Worm (Caenorhabditis elegans): ENCODE results near the gene rfip-2.
A peak's percentile ranks its signal among the peaks of the same experiment; 100 is the strongest.

Gene rfip-2

ce11 chrII:760276-760675 is 36.7 kb downstream of the rfip-2 start:
- TF ChIP-seq pqm-1 (tag; optimal IDR thresholded peaks at IDR 0.05) (no peak), nfya-1 (tag; optimal IDR thresholded peaks at IDR 0.05; ENCODE audit: insufficient read depth) (no peak), elt-2 (tag; optimal IDR thresholded peaks at IDR 0.05) (peak; percentile 49)

ce11 chrII:762942-763341 is 39.4 kb downstream of the rfip-2 start:
- TF ChIP-seq skn-1 (tag; optimal IDR thresholded peaks at IDR 0.05) (no peak), ceh-28 (tag; optimal IDR thresholded peaks at IDR 0.05) (no peak), pha-4 (tag; optimal IDR thresholded peaks at IDR 0.05) (peak; percentile 42), fkh-10 (GFP tag; optimal IDR thresholded peaks at IDR 0.05) (no peak), nhr-11 (tag; optimal IDR thresholded peaks at IDR 0.05) (no peak), R02D3.7 (tag; optimal IDR thresholded peaks at IDR 0.05) (no peak), elt-2 (tag; optimal IDR thresholded peaks at IDR 0.05) (peak; percentile 61), lin-15B (tag; optimal IDR thresholded peaks at IDR 0.05) (no peak), tbx-2 (tag; optimal IDR thresholded peaks at IDR 0.05) (no peak), ztf-11 (tag; optimal IDR thresholded peaks at IDR 0.05) (no peak), ceh-9 (tag; optimal IDR thresholded peaks at IDR 0.05) (no peak), fos-1 (tag; optimal IDR thresholded peaks at IDR 0.05) (no peak), daf-12 (tag; optimal IDR thresholded peaks at IDR 0.05) (no peak)

ce11 chrII:764385-764784 is 40.8 kb downstream of the rfip-2 start:
- TF ChIP-seq ceh-9 (tag; optimal IDR thresholded peaks at IDR 0.05) (no peak), nhr-23 (tag; optimal IDR thresholded peaks at IDR 0.05) (no peak), elt-2 (tag; optimal IDR thresholded peaks at IDR 0.05) (peak; percentile 62), sea-2 (GFP tag; optimal IDR thresholded peaks at IDR 0.05) (no peak), zag-1 (tag; optimal IDR thresholded peaks at IDR 0.05) (no peak), skn-1 (tag; optimal IDR thresholded peaks at IDR 0.05) (no peak), pha-4 (tag; optimal IDR thresholded peaks at IDR 0.05) (no peak), elt-1 (tag; optimal IDR thresholded peaks at IDR 0.05) (no peak)

- TF ChIP-seq pha-4 (tag; optimal IDR thresholded peaks at IDR 0.05) = no peak
- no peak for TF ChIP-seq ceh-28 (tag; optimal IDR thresholded peaks at IDR 0.05)
- TF ChIP-seq lin-15B (tag; optimal IDR thresholded peaks at IDR 0.05) = no peak
- no peak for TF ChIP-seq nhr-23 (tag; optimal IDR thresholded peaks at IDR 0.05)
- TF ChIP-seq hmg-11 (tag; optimal IDR thresholded peaks at IDR 0.05) = no peak
- no peak for TF ChIP-seq mml-1 (tag; optimal IDR thresholded peaks at IDR 0.05)
- TF ChIP-seq ZK546.5 (tag; optimal IDR thresholded peaks at IDR 0.05) = no peak
- no peak for TF ChIP-seq skn-1 (tag; optimal IDR thresholded peaks at IDR 0.05)
- TF ChIP-seq nhr-11 (tag; optimal IDR thresholded peaks at IDR 0.05) = no peak
- TF ChIP-seq lsy-12 (tag; optimal IDR thresholded peaks at IDR 0.05) = no peak
- TF ChIP-seq nhr-76 (tag; optimal IDR thresholded peaks at IDR 0.05) = no peak
- TF ChIP-seq nhr-237 (tag; optimal IDR thresholded peaks at IDR 0.05) = no peak
- TF ChIP-seq ceh-82 (tag; optimal IDR thresholded peaks at IDR 0.05) = no peak
- TF ChIP-seq elt-2 (tag; optimal IDR thresholded peaks at IDR 0.05) = no peak
- no peak for TF ChIP-seq pqm-1 (tag; optimal IDR thresholded peaks at IDR 0.05)
Observed at ce11 chrII:765219-765618, 41.6 kb downstream of the rfip-2 start, which contains the start of gene C08G5.7. C08G5.7 (minus strand) TSS chrII:765319.

DNA sequence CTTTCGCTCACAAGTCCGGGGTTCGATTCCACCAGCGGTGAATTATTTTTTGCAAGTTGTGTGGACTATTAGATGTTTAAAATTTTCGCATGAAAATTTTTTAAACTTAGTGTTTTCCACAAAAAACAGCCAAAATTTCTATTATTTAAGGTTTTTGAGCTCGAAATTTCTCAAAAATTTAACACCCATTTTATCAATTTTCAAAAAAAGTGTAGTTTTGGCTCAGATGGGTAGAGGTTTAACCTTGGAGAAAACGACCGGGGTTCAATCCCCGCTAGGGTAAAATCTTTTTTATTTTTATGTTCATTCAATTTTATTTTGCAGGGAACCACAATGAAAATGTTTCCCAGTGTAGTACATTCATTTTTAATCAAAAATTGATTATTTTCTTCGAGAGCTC is 45.7 kb downstream of the rfip-2 start:
- TF ChIP-seq nhr-25 (tag; optimal IDR thresholded peaks at IDR 0.05) (no peak), lin-15B (tag; optimal IDR thresholded peaks at IDR 0.05) (no peak)

- TF ChIP-seq skn-1 (tag; optimal IDR thresholded peaks at IDR 0.05) (no peak), elt-2 (tag; optimal IDR thresholded peaks at IDR 0.05) (no peak), ceh-16 (tag; optimal IDR thresholded peaks at IDR 0.05) (no peak), tbx-2 (tag; optimal IDR thresholded peaks at IDR 0.05) (no peak), daf-12 (tag; optimal IDR thresholded peaks at IDR 0.05) (no peak), ceh-28 (tag; optimal IDR thresholded peaks at IDR 0.05) (no peak), mml-1 (tag; optimal IDR thresholded peaks at IDR 0.05) (no peak), nhr-67 (tag; optimal IDR thresholded peaks at IDR 0.05) (no peak), nfya-1 (tag; optimal IDR thresholded peaks at IDR 0.05; ENCODE audit: insufficient read depth) (no peak), aly-2 (tag; optimal IDR thresholded peaks at IDR 0.05) (no peak), R02D3.7 (tag; optimal IDR thresholded peaks at IDR 0.05) (no peak)
Observed at ce11 chrII:770253-770652, 46.7 kb downstream of the rfip-2 start, which contains the start of gene C08G5.6. C08G5.6 (plus strand) TSS chrII:770553.

DNA sequence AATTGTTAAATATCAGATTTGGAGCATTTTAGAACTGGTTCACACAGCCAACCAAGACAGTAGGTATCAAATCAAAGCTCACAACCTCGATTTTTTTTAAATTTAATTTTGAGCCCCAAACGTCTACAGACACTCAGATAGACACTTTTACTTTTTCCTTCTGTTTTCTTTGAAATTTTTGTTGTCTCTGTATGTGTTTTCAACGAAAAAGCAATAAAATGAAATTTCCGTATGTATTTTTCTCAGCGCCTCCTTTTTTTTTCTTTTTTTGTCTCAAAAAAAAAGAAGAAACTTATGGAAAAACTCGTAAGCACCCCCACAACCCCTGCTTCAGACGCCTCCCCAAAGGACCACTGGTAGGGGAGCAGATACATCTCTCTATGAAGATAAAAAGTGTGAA is 50.2 kb downstream of the rfip-2 start:
- TF ChIP-seq ama-1 (optimal IDR thresholded peaks at IDR 0.05) (no peak), fkh-10 (GFP tag; optimal IDR thresholded peaks at IDR 0.05) (peak; percentile 61)

Data from whole organism, L3 larva.